Worm (Caenorhabditis elegans) whole organism, L1 larva: ENCODE measurements around the gene ZK897.10.
A peak's percentile ranks its signal among the peaks of the same experiment; 100 is the strongest.

Experiments used
- C04F5.9 ChIP-seq: sonication (generic microtip); optimal IDR thresholded peaks from 2 replicates; lab custom pipeline; 2016; ENCODE audit warnings: missing genetic modification characterization, missing compliant biosample characterization
- F16B12.6 ChIP-seq: fragments of 150-350 bp; optimal IDR thresholded peaks from 2 replicates; lab custom pipeline; 2014; ENCODE audit warnings: missing biosample characterization, missing genetic modification characterization
- Y116A8C.19 ChIP-seq: sonication (generic microtip); optimal IDR thresholded peaks from 2 replicates; lab custom pipeline; 2016; ENCODE audit warnings: missing compliant biosample characterization, missing genetic modification characterization, borderline replicate concordance
- aha-1 ChIP-seq: fragments of 150-350 bp; optimal IDR thresholded peaks from 2 replicates; lab custom pipeline; 2014; ENCODE audit warnings: missing biosample characterization, missing genetic modification characterization
- alr-1 ChIP-seq: fragments of 200-800 bp; sonication (Bioruptor generic); optimal IDR thresholded peaks from 2 replicates; lab custom pipeline; 2018; ENCODE audit warnings: borderline replicate concordance, mild to moderate bottlenecking, missing genetic modification characterization, missing compliant biosample characterization
- ama-1 ChIP-seq: fragments of 150-350 bp; optimal IDR thresholded peaks from 2 replicates; lab custom pipeline; 2014
- blmp-1 ChIP-seq: fragments of 150-350 bp; optimal IDR thresholded peaks from 2 replicates; lab custom pipeline; 2014; ENCODE audit warnings: missing biosample characterization, missing genetic modification characterization
- ceh-8 ChIP-seq: fragments of 200-800 bp; sonication (Bioruptor generic); optimal IDR thresholded peaks from 2 replicates; lab custom pipeline; 2018; ENCODE audit warnings: mild to moderate bottlenecking, missing genetic modification characterization, moderate library complexity, missing compliant biosample characterization
- ceh-82 ChIP-seq, 3 experiments: fragments of 150-350 bp in 1 of 3; sonication (generic microtip) in 2 of 3; optimal IDR thresholded peaks; 2 replicates each; lab custom pipeline; 2014 to 2017; ENCODE audit warnings: missing biosample characterization in 3 of 3, missing genetic modification characterization in 3 of 3
- ceh-88 ChIP-seq: fragments of 200-800 bp; sonication (Bioruptor generic); IDR thresholded peaks from 2 replicates; pipeline ENCODE4 v1.3.6; 2022; ENCODE audit warnings: missing genetic modification characterization, missing compliant biosample characterization
- ces-1 ChIP-seq: fragments of 150-350 bp; optimal IDR thresholded peaks from 2 replicates; lab custom pipeline; 2014; ENCODE audit warnings: missing biosample characterization, missing genetic modification reagents, missing genetic modification characterization
- dpl-1 ChIP-seq, 3 experiments: fragments of 150-350 bp in 2 of 3; sonication (generic microtip) in 1 of 3; optimal IDR thresholded peaks; 2 replicates each; lab custom pipeline; 2014 to 2017; ENCODE audit warnings: missing biosample characterization in 3 of 3, missing genetic modification characterization in 3 of 3, missing genetic modification reagents in 3 of 3
- dsc-1 ChIP-seq: sonication (generic microtip); optimal IDR thresholded peaks from 2 replicates; lab custom pipeline; 2016; ENCODE audit warnings: mild to moderate bottlenecking, missing genetic modification characterization, missing compliant biosample characterization
- efl-1 ChIP-seq, 4 experiments: fragments of 150-350 bp; optimal IDR thresholded peaks in 3 of 4; peaks in 1 of 4; 1 replicate in 1 of 4; 2 replicates in 3 of 4; lab custom pipeline; 2014; ENCODE audit warnings: missing biosample characterization in 2 of 4, missing genetic modification characterization in 2 of 4, missing genetic modification reagents in 2 of 4
- efl-3 ChIP-seq: fragments of 200-800 bp; sonication (Bioruptor generic); optimal IDR thresholded peaks from 2 replicates; lab custom pipeline; 2018; ENCODE audit warnings: mild to moderate bottlenecking, missing genetic modification characterization, missing compliant biosample characterization
- egl-27 ChIP-seq, 2 experiments: fragments of 150-350 bp in 1 of 2; sonication (generic microtip); optimal IDR thresholded peaks; 3 replicates each; lab custom pipeline; 2017 to 2018; ENCODE audit warnings: missing biosample characterization in 2 of 2, missing genetic modification characterization in 2 of 2, missing genetic modification reagents in 2 of 2
- elt-3 ChIP-seq, 6 experiments: fragments of 150-350 bp in 1 of 6; sonication (generic microtip); optimal IDR thresholded peaks; 2 replicates each; lab custom pipeline; 2017 to 2018; ENCODE audit warnings: missing biosample characterization in 6 of 6, missing genetic modification characterization in 6 of 6, inconsistent platforms in 1 of 6
- ets-5 ChIP-seq: fragments of 200-800 bp; sonication (Bioruptor generic); IDR thresholded peaks from 2 replicates; pipeline ENCODE4 v1.3.6; 2022; ENCODE audit warnings: missing genetic modification characterization, missing compliant biosample characterization
- fkh-10 ChIP-seq: sonication (generic microtip); optimal IDR thresholded peaks from 2 replicates; lab custom pipeline; 2017; ENCODE audit warnings: missing biosample characterization, missing genetic modification reagents, missing genetic modification characterization
- fkh-4 ChIP-seq: sonication (generic microtip); optimal IDR thresholded peaks from 2 replicates; lab custom pipeline; 2016; ENCODE audit warnings: missing compliant biosample characterization, missing genetic modification characterization, borderline replicate concordance
- fos-1 ChIP-seq: fragments of 150-350 bp; optimal IDR thresholded peaks from 2 replicates; lab custom pipeline; 2014; ENCODE audit warnings: missing biosample characterization, missing genetic modification characterization
- lin-13 ChIP-seq: fragments of 150-350 bp; optimal IDR thresholded peaks from 2 replicates; lab custom pipeline; 2014; ENCODE audit warnings: missing biosample characterization, missing genetic modification reagents, missing genetic modification characterization
- lin-14 ChIP-seq: fragments of 200-800 bp; sonication (Bioruptor generic); optimal IDR thresholded peaks from 2 replicates; lab custom pipeline; 2018; ENCODE audit warnings: mild to moderate bottlenecking, missing genetic modification characterization, moderate library complexity, missing compliant biosample characterization
- lin-15B ChIP-seq: fragments of 150-350 bp; sonication (generic microtip); optimal IDR thresholded peaks from 3 replicates; lab custom pipeline; 2014; ENCODE audit warnings: missing biosample characterization, missing genetic modification characterization
- lin-35 ChIP-seq, 2 experiments: fragments of 150-350 bp; optimal IDR thresholded peaks; 2 replicates each; lab custom pipeline; 2014; ENCODE audit warnings: missing biosample characterization in 2 of 2, missing genetic modification characterization in 2 of 2, missing genetic modification reagents in 2 of 2
- lir-3 ChIP-seq: sonication (generic microtip); optimal IDR thresholded peaks from 2 replicates; lab custom pipeline; 2016; ENCODE audit warnings: mild to moderate bottlenecking, missing genetic modification characterization, moderate library complexity, missing compliant biosample characterization; ENCODE audit not compliant: poor library complexity
- lsy-2 ChIP-seq, 2 experiments: fragments of 150-350 bp; optimal IDR thresholded peaks; 2 replicates each; lab custom pipeline; 2014; ENCODE audit warnings: missing biosample characterization in 2 of 2, missing genetic modification characterization in 2 of 2
- mab-9 ChIP-seq: fragments of 200-800 bp; sonication (Bioruptor generic); IDR thresholded peaks from 2 replicates; pipeline ENCODE4 v1.3.6; 2022; ENCODE audit warnings: missing genetic modification reagents, missing genetic modification characterization, missing compliant biosample characterization
- mef-2 ChIP-seq: fragments of 150-350 bp; optimal IDR thresholded peaks from 2 replicates; lab custom pipeline; 2014; ENCODE audit warnings: missing biosample characterization, missing genetic modification characterization
- nhr-19 ChIP-seq: fragments of 200-800 bp; sonication (Bioruptor generic); conservative IDR thresholded peaks from 2 replicates; pipeline ENCODE4 v1.3.6; 2022; ENCODE audit warnings: missing genetic modification characterization, missing compliant biosample characterization
- nhr-20 ChIP-seq: sonication (generic microtip); optimal IDR thresholded peaks from 2 replicates; lab custom pipeline; 2016; ENCODE audit warnings: mild to moderate bottlenecking, missing genetic modification characterization, missing compliant biosample characterization
- nhr-84 ChIP-seq: sonication (generic microtip); optimal IDR thresholded peaks from 2 replicates; lab custom pipeline; 2017; ENCODE audit warnings: missing biosample characterization, missing genetic modification characterization
- nhr-85 ChIP-seq: sonication (generic microtip); peaks from one replicate; lab custom pipeline; 2016; ENCODE audit warnings: missing genetic modification characterization, inconsistent platforms, missing compliant biosample characterization
- nhr-90 ChIP-seq: sonication (generic microtip); optimal IDR thresholded peaks from 2 replicates; lab custom pipeline; 2016; ENCODE audit warnings: mild to moderate bottlenecking, missing genetic modification characterization, missing compliant biosample characterization; ENCODE audit not compliant: poor library complexity
- pax-3 ChIP-seq: fragments of 200-800 bp; sonication (Bioruptor generic); optimal IDR thresholded peaks from 2 replicates; lab custom pipeline; 2018; ENCODE audit warnings: mild to moderate bottlenecking, missing genetic modification characterization, moderate library complexity, missing compliant biosample characterization
- pqm-1 ChIP-seq: sonication (generic microtip); optimal IDR thresholded peaks from 3 replicates; lab custom pipeline; 2017; ENCODE audit warnings: missing biosample characterization, missing genetic modification characterization
- rnt-1 ChIP-seq: sonication (generic microtip); optimal IDR thresholded peaks from 2 replicates; lab custom pipeline; 2016; ENCODE audit warnings: mild to moderate bottlenecking, missing genetic modification characterization, moderate library complexity, missing compliant biosample characterization
- snpc-4 ChIP-seq: fragments of 150-350 bp; optimal IDR thresholded peaks from 2 replicates; lab custom pipeline; 2014; ENCODE audit warnings: missing biosample characterization, missing genetic modification characterization
- sox-4 ChIP-seq: sonication (generic microtip); optimal IDR thresholded peaks from 2 replicates; lab custom pipeline; 2016; ENCODE audit warnings: missing genetic modification characterization, missing compliant biosample characterization
- sup-37 ChIP-seq: fragments of 200-800 bp; sonication (Bioruptor generic); optimal IDR thresholded peaks from 2 replicates; lab custom pipeline; 2018; ENCODE audit warnings: mild to moderate bottlenecking, missing genetic modification characterization, missing compliant biosample characterization
- swsn-7 ChIP-seq: sonication (generic microtip); optimal IDR thresholded peaks from 2 replicates; lab custom pipeline; 2016; ENCODE audit warnings: missing genetic modification characterization, missing compliant biosample characterization
- tbx-2 ChIP-seq: sonication (generic microtip); optimal IDR thresholded peaks from 2 replicates; lab custom pipeline; 2016; ENCODE audit warnings: missing genetic modification characterization, missing compliant biosample characterization
- unc-130 ChIP-seq: fragments of 150-350 bp; optimal IDR thresholded peaks from 2 replicates; lab custom pipeline; 2017; ENCODE audit warnings: missing biosample characterization, missing genetic modification characterization, inconsistent platforms
- unc-30 ChIP-seq: sonication (generic microtip); optimal IDR thresholded peaks from 2 replicates; lab custom pipeline; 2017; ENCODE audit warnings: missing biosample characterization, missing genetic modification characterization
- unc-62 ChIP-seq: fragments of 150-350 bp; optimal IDR thresholded peaks from 2 replicates; lab custom pipeline; 2014; ENCODE audit warnings: missing biosample characterization, missing genetic modification reagents, missing genetic modification characterization
- unc-86 ChIP-seq: sonication (generic microtip); optimal IDR thresholded peaks from 2 replicates; lab custom pipeline; 2016; ENCODE audit warnings: missing genetic modification characterization, missing compliant biosample characterization
- vab-15 ChIP-seq: sonication (generic microtip); optimal IDR thresholded peaks from 2 replicates; lab custom pipeline; 2017; ENCODE audit warnings: missing genotype, mild to moderate bottlenecking, missing genetic modification characterization, missing compliant biosample characterization
- xbp-1 ChIP-seq: sonication (generic microtip); optimal IDR thresholded peaks from 2 replicates; lab custom pipeline; 2016; ENCODE audit warnings: missing genetic modification characterization, missing compliant biosample characterization
- ztf-11 ChIP-seq, 2 experiments: sonication (generic microtip); optimal IDR thresholded peaks; 2 replicates each; lab custom pipeline; 2016 to 2017; ENCODE audit warnings: missing genetic modification characterization in 2 of 2, missing biosample characterization in 1 of 2, missing compliant biosample characterization in 1 of 2

ZK897.10 gene

ce11 chrIV:12721106-12721505 is 44.0 kb upstream of the ZK897.10 start, which contains the start of gene T23F6.2:
Gene T23F6.2 (plus strand): TSS chrIV:12721356.
- TF ChIP-seq efl-3, result no peak
- peak; percentile 68 for TF ChIP-seq blmp-1 (tag; lab: Kevin White, UChicago)
- no peak for TF ChIP-seq lin-35 (GFP tag; optimal IDR thresholded peaks at IDR 0.05; lab: Kevin White, UChicago)
- TF ChIP-seq dsc-1, result peak; percentile 15
- TF ChIP-seq lir-3, result no peak
- TF ChIP-seq vab-15, result no peak
- TF ChIP-seq nhr-84 (tag; lab: Kevin White, UChicago), result no peak
- no peak for TF ChIP-seq rnt-1 (tag; lab: Kevin White, UChicago)

ce11 chrIV:12724641-12725040 is 40.5 kb upstream of the ZK897.10 start, which contains the start of the genes T23F6.3 and rbd-1:
Gene T23F6.3 (minus strand): TSS chrIV:12724760.
Gene rbd-1 (plus strand): TSS chrIV:12724986.
- TF ChIP-seq ztf-11 (tag; optimal IDR thresholded peaks at IDR 0.05; lab: Kevin White, UChicago) (peak in 1 of 2 experiments; percentile 92), blmp-1 (tag; lab: Kevin White, UChicago) (peak; percentile 86), fkh-4 (tag; lab: Kevin White, UChicago) (peak; percentile 81), lir-3 (peak; percentile 88), lsy-2 (tag; optimal IDR thresholded peaks at IDR 0.05; lab: Kevin White, UChicago) (peak; percentile 93 to 94), unc-30 (tag; lab: Kevin White, UChicago) (peak; percentile 44), alr-1 (tag; lab: Kevin White, UChicago) (no peak), unc-86 (tag; lab: Kevin White, UChicago) (peak; percentile 89), lin-15B (tag; lab: Kevin White, UChicago) (peak; percentile 79), mab-9 (GFP tag; lab: Robert Waterston, UW) (peak; percentile 72), sup-37 (GFP tag; lab: Kevin White, UChicago) (peak; percentile 13), ces-1 (GFP tag; lab: Kevin White, UChicago) (no peak), tbx-2 (tag; lab: Kevin White, UChicago) (peak; percentile 95), dpl-1 (GFP tag; optimal IDR thresholded peaks at IDR 0.05; lab: Kevin White, UChicago) (peak; percentile 100), ceh-82 (tag; optimal IDR thresholded peaks at IDR 0.05; lab: Kevin White, UChicago) (peak; percentile 93 to 96 (median 94)), ama-1 (lab: Kevin White, UChicago) (no peak), nhr-19 (GFP tag; lab: Robert Waterston, UW) (peak; percentile 93), nhr-85 (tag; lab: Kevin White, UChicago) (peak; percentile 96), nhr-20 (peak; percentile 95), mef-2 (peak; percentile 44), ceh-88 (GFP tag; lab: Robert Waterston, UW) (peak; percentile 85), ceh-8 (GFP tag; lab: Kevin White, UChicago) (peak; percentile 90), vab-15 (peak; percentile 66), nhr-90 (peak; percentile 96), Y116A8C.19 (tag; lab: Kevin White, UChicago) (no peak), lin-14 (peak; percentile 86), ets-5 (no peak), pax-3 (tag; lab: Kevin White, UChicago) (peak; percentile 86), efl-1 (optimal IDR thresholded peaks at IDR 0.05; lab: Kevin White, UChicago) (peak; percentile 100), efl-1 (GFP tag; optimal IDR thresholded peaks at IDR 0.05 in 1 of 2; lab: Kevin White, UChicago) (peak; percentile 100), fkh-10 (GFP tag; lab: Kevin White, UChicago) (peak; percentile 52), swsn-7 (peak; percentile 92), rnt-1 (tag; lab: Kevin White, UChicago) (peak; percentile 98), unc-62 (GFP tag; lab: Kevin White, UChicago) (no peak), aha-1 (tag; lab: Kevin White, UChicago) (peak; percentile 15), snpc-4 (peak; percentile 68), sox-4 (tag; lab: Kevin White, UChicago) (peak; percentile 76), pqm-1 (no peak), xbp-1 (peak; percentile 89), egl-27 (tag; optimal IDR thresholded peaks at IDR 0.05; lab: Kevin White, UChicago) (peak in 1 of 2 experiments; percentile 47), elt-3 (tag; optimal IDR thresholded peaks at IDR 0.05; lab: Kevin White, UChicago) (peak in 3 of 6 experiments; percentile 66 to 86 (median 79)), F16B12.6 (peak; percentile 63), unc-130 (peak; percentile 95), C04F5.9 (tag; lab: Kevin White, UChicago) (peak; percentile 82), efl-3 (no peak), lin-13 (GFP tag; lab: Kevin White, UChicago) (peak; percentile 82), fos-1 (tag; lab: Kevin White, UChicago) (peak; percentile 83)
